Worm (Caenorhabditis elegans): Measurements from ENCODE around the gene srg-31.
A peak's percentile ranks its signal among the peaks of the same experiment; 100 is the strongest.

The srg-31 gene

ce11 chrV:6979019-6979418 is 25.3 kb upstream of the srg-31 start, which contains the start of gene sre-12:
TSS of gene sre-12 (minus strand) at chrV:6979119.
- TF ChIP-seq hmg-20 (GFP tag; IDR thresholded peaks at IDR 0.05) (no peak), pha-4 (tag; optimal IDR thresholded peaks at IDR 0.05) (no peak), snpc-4 (GFP tag; optimal IDR thresholded peaks at IDR 0.05) (no peak), snpc-4 (tag; optimal IDR thresholded peaks at IDR 0.05) (no peak), lin-40 (tag; optimal IDR thresholded peaks at IDR 0.05) (no peak), ets-4 (GFP tag; optimal IDR thresholded peaks at IDR 0.05) (no peak), madf-8 (GFP tag; conservative IDR thresholded peaks at IDR 0.05) (no peak), F55B11.4 (tag; optimal IDR thresholded peaks at IDR 0.05; ENCODE audit: borderline replicate concordance, insufficient read depth) (no peak)

- TF ChIP-seq him-1 (tag; optimal IDR thresholded peaks at IDR 0.05) (no peak), B0336.3 (GFP tag; IDR thresholded peaks at IDR 0.05) (no peak), xnd-1 (tag; optimal IDR thresholded peaks at IDR 0.05) (no peak), unc-130 (GFP tag; optimal IDR thresholded peaks at IDR 0.05) (no peak), K11D2.4 (GFP tag; IDR thresholded peaks at IDR 0.05) (no peak), dpl-1 (GFP tag; optimal IDR thresholded peaks at IDR 0.05) (no peak), rpc-1 (optimal IDR thresholded peaks at IDR 0.05) (no peak), rpc-1 (tag; optimal IDR thresholded peaks at IDR 0.05) (no peak), madf-8 (GFP tag; conservative IDR thresholded peaks at IDR 0.05) (no peak), F57A8.1 (GFP tag; optimal IDR thresholded peaks at IDR 0.05) (no peak), F39B2.1 (GFP tag; IDR thresholded peaks at IDR 0.05) (no peak), efl-1 (GFP tag; optimal IDR thresholded peaks at IDR 0.05) (no peak), pha-4 (tag; optimal IDR thresholded peaks at IDR 0.05) (no peak), dox-1 (GFP tag; IDR thresholded peaks at IDR 0.05) (no peak), F22D6.2 (tag; optimal IDR thresholded peaks at IDR 0.05) (no peak), ztf-28 (GFP tag; IDR thresholded peaks at IDR 0.05) (no peak), pbrm-1 (GFP tag; IDR thresholded peaks at IDR 0.05) (no peak), madf-10 (tag; optimal IDR thresholded peaks at IDR 0.05) (no peak), ceh-91 (GFP tag; IDR thresholded peaks at IDR 0.05) (no peak)
Measured at ce11 chrV:6976047-6976446, 22.4 kb upstream of the srg-31 start, which contains the start of gene srx-16. TSS of gene srx-16 (plus strand) at chrV:6976347.

DNA sequence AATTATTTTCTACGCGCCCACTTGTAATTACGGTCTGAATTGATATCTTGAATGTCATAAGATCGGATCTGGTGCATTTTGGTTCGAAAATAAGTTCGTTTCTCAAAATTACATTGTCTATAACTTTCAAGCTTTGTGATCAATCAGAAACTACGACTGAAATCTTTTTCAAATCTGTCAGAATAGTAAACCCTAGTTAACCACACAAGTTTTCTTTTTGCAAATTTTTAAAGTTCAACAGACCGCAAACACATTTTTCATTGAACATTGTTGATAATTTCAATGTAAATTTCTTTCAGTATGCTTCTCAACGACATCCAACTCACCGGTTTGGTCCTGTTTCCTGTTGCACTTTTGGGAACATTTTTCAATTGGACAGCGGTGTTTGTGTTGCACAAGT is 17.9 kb upstream of the srg-31 start, which contains the start of gene srx-59:
Gene srx-59, plus strand, starts transcription at position 301 of the 400 bp plus-strand sequence.
- TF ChIP-seq nhr-120 (GFP tag; IDR thresholded peaks at IDR 0.05): no peak
- TF ChIP-seq nfyb-1 (GFP tag; IDR thresholded peaks at IDR 0.05): no peak
- TF ChIP-seq let-607 (tag; optimal IDR thresholded peaks at IDR 0.05): no peak
- TF ChIP-seq F22D6.2 (tag; optimal IDR thresholded peaks at IDR 0.05): no peak
- TF ChIP-seq attf-6 (GFP tag; IDR thresholded peaks at IDR 0.05): no peak
- no peak for TF ChIP-seq ztf-22 (GFP tag; optimal IDR thresholded peaks at IDR 0.05)
- TF ChIP-seq unc-130 (GFP tag; optimal IDR thresholded peaks at IDR 0.05): no peak
- TF ChIP-seq gei-17 (GFP tag; optimal IDR thresholded peaks at IDR 0.05): no peak
- no peak for TF ChIP-seq Y53F4B.3 (GFP tag; IDR thresholded peaks at IDR 0.05)
- TF ChIP-seq pha-4 (tag; optimal IDR thresholded peaks at IDR 0.05): no peak
- no peak for TF ChIP-seq tbx-9 (tag; optimal IDR thresholded peaks at IDR 0.05; ENCODE audit: borderline replicate concordance)
- TF ChIP-seq B0019.2 (GFP tag; conservative IDR thresholded peaks at IDR 0.05): no peak
- TF ChIP-seq Y56A3A.18 (GFP tag; IDR thresholded peaks at IDR 0.05): no peak

ce11 chrV:6969950-6970532 is 16.3 kb upstream of the srg-31 start, which contains the start of gene ptr-15:
TSS of gene ptr-15 (minus strand) at chrV:6970000.
- TF ChIP-seq dpl-1 (GFP tag; optimal IDR thresholded peaks at IDR 0.05) (no peak), aptf-2 (GFP tag; conservative IDR thresholded peaks at IDR 0.05) (no peak), mes-4 (tag; optimal IDR thresholded peaks at IDR 0.05) (no peak), ceh-58 (GFP tag; IDR thresholded peaks at IDR 0.05) (0 out of 2 replicates have a peak, but pooled peaks have one; percentile 12), Y53F4B.3 (GFP tag; IDR thresholded peaks at IDR 0.05) (no peak), die-1 (tag; optimal IDR thresholded peaks at IDR 0.05) (no peak)

Data from whole organism, young adult.